Worm (Caenorhabditis elegans): ENCODE data around the gene T19H12.15.

T19H12.15 gene

DNA sequence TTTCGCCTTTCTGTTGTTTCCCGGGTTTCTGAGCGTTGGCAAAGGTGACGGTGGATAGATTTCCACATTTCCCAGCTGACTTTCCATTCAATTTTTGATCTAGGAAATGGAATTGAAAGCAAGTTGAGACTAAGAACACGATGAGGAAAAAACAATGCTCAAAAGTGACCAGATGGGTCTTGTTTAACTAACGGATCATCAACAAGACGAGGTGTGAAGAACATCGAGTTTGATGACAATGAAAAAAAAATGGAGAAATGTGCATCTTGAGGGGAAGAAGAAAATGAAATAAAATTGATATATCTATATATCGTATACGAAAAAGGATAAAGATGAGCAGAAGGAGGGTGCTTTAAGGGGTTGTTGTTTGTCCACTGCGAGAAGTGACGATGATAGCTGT, 1.6 kb downstream of the T19H12.15 start, which contains the start of gene T19H12.6:
T19H12.6 (minus strand) TSS at position 101 of the 400 bp plus-strand sequence.
- TF ChIP-seq zfh-2 (GFP tag; conservative IDR thresholded peaks at IDR 0.05) (no peak), hsf-1 (GFP tag; IDR thresholded peaks at IDR 0.05) (no peak), B0035.1 (tag; optimal IDR thresholded peaks at IDR 0.05) (no peak), ets-4 (GFP tag; optimal IDR thresholded peaks at IDR 0.05) (no peak), ztf-25 (GFP tag; IDR thresholded peaks at IDR 0.05) (no peak), ceh-27 (GFP tag; optimal IDR thresholded peaks at IDR 0.05) (no peak)

DNA sequence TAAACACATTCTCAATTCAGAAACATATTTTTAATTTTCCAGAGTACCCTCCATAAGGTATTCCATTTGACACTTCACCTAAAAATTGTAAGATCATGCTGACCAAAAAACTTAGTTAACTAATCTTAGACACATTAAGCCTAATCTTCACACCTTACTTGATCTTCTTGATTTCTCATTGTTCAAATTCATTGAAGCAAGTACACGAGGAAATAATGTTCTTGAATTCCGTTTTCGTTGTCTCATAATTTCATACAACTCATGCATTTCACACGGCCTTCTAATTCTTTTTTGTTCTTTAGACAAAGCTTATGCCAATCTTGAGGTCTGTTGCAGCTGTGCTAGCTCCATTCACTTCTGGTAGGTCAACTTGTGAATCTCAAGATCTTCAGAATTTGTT, 7.2 kb downstream of the T19H12.15 start, which contains the start of gene srd-33:
srd-33 (plus strand) TSS at position 301 of the 400 bp plus-strand sequence.
- no peak for TF ChIP-seq xnd-1 (tag; optimal IDR thresholded peaks at IDR 0.05)

DNA sequence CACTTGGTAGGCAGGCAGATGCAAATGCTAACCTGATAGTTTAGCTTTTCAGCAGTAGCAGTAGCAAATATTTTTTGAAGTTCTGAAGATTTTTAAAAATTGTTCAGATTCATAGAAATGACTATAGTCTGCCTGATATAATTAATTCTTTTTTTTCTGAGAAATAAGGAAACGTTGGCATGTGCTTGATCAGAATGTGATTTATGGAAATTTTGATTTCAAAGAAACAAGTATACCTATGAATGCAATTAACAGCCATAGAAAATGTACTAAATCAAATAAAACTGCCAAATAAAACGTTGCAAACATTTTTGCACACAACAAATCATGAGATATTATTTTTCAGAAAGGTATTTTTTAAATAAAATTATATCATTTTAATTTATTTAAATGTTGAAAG, 8.5 kb downstream of the T19H12.15 start:
- TF ChIP-seq hmg-1.2 (GFP tag; IDR thresholded peaks at IDR 0.05) (no peak), ceh-58 (GFP tag; IDR thresholded peaks at IDR 0.05) (no peak), K12H6.12 (tag; optimal IDR thresholded peaks at IDR 0.05) (no peak), sea-2 (GFP tag; IDR thresholded peaks at IDR 0.05) (no peak), lsl-1 (GFP tag; optimal IDR thresholded peaks at IDR 0.05) (no peak), B0261.1 (tag; optimal IDR thresholded peaks at IDR 0.05) (no peak)

DNA sequence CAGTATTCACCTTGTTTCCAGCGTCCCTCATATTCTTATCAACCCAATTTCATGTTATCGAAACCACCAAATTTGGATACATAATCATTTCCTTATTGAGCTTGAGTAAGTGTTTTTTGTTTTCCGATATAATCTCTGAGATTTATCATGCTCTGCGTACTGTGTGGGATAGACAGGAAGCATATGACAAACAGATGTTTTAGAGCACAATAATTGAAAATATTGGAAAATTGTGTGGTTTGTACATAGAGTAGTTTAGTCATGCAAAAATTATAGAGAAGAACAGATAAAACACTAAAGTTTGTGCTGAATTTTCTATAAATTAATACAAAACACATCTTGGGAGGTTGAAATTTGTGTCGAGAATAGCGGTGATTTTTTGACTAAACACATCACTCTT, 10.5 kb downstream of the T19H12.15 start:
- no peak for TF ChIP-seq ceh-91 (GFP tag; IDR thresholded peaks at IDR 0.05)
- TF ChIP-seq unc-130 (GFP tag; optimal IDR thresholded peaks at IDR 0.05), result no peak
- no peak for TF ChIP-seq lag-1 (GFP tag; IDR thresholded peaks at IDR 0.05)
- no peak for TF ChIP-seq ceh-100 (GFP tag; IDR thresholded peaks at IDR 0.05)
- no peak for TF ChIP-seq F52B5.7 (tag; optimal IDR thresholded peaks at IDR 0.05)
- no peak for TF ChIP-seq sdz-38 (tag; optimal IDR thresholded peaks at IDR 0.05)
- no peak for TF ChIP-seq fkh-3 (tag; optimal IDR thresholded peaks at IDR 0.05)
- no peak for TF ChIP-seq K12H6.12 (tag; optimal IDR thresholded peaks at IDR 0.05)
- no peak for TF ChIP-seq dpff-1 (tag; optimal IDR thresholded peaks at IDR 0.05)
- no peak for TF ChIP-seq mxl-1 (tag; optimal IDR thresholded peaks at IDR 0.05)
- no peak for TF ChIP-seq nhr-27 (tag; optimal IDR thresholded peaks at IDR 0.05)
- TF ChIP-seq F22D6.2 (tag; optimal IDR thresholded peaks at IDR 0.05), result no peak
- no peak for TF ChIP-seq B0035.1 (tag; optimal IDR thresholded peaks at IDR 0.05)
- no peak for TF ChIP-seq hmg-1.2 (GFP tag; IDR thresholded peaks at IDR 0.05)
- TF ChIP-seq pbrm-1 (GFP tag; IDR thresholded peaks at IDR 0.05), result no peak
- no peak for TF ChIP-seq T26A5.8 (tag; optimal IDR thresholded peaks at IDR 0.05)
- no peak for TF ChIP-seq repo-1 (tag; optimal IDR thresholded peaks at IDR 0.05)
- no peak for TF ChIP-seq lin-54 (GFP tag; optimal IDR thresholded peaks at IDR 0.05)

DNA sequence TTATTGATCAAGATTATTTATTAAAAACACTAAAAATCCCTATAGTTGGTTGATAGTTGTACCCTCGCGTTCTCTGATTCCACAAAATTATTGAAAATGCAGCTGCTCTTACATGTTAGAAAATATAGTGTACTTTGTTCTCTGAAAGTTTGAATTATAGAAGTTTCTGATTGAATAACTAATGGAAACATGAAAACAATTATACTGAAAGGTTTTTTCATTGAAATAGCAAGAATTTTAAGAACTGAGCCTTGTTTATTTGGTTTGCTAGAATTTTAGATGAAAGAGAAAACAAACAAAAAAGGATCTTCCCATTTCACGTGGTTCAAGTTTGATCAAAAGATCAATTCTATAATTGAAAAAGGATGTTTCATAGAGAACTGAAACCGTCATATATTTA, 11.6 kb downstream of the T19H12.15 start:
- TF ChIP-seq ccch-3 (GFP tag; optimal IDR thresholded peaks at IDR 0.05) (no peak), nhr-179 (tag; optimal IDR thresholded peaks at IDR 0.05) (no peak), C17E4.6 (GFP tag; IDR thresholded peaks at IDR 0.05) (no peak), ztf-18 (tag; optimal IDR thresholded peaks at IDR 0.05) (no peak), ztf-22 (GFP tag; optimal IDR thresholded peaks at IDR 0.05) (no peak)

DNA sequence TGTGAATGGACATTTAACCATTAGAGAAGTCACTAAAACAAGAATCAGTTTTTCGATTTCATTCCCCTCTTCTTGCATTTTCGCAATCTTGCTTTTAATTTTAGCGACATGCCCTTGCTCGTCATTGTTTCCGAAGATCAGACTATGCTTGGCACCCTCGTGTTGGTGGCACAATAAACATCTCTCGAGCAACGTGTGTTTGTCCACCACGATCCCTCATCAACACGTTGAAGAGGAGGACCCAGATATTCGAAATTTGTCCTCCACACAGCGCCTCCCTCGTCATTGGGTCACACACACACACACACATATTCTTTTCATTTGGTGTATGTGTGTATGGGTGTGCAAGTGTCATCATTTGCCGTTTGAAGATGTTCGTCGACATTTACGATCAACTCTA, 13.8 kb downstream of the T19H12.15 start, which contains the start of gene srd-32:
srd-32 (plus strand) TSS at position 301 of the 400 bp plus-strand sequence.
- TF ChIP-seq nfyb-1 (GFP tag; IDR thresholded peaks at IDR 0.05) (no peak), ekl-4 (GFP tag; IDR thresholded peaks at IDR 0.05) (no peak), B0336.3 (GFP tag; IDR thresholded peaks at IDR 0.05) (no peak), rec-8 (tag; optimal IDR thresholded peaks at IDR 0.05) (no peak), hlh-26 (GFP tag; conservative IDR thresholded peaks at IDR 0.05) (no peak), F37B4.10 (GFP tag; IDR thresholded peaks at IDR 0.05) (no peak), lsy-27 (tag; optimal IDR thresholded peaks at IDR 0.05; ENCODE audit: borderline replicate concordance, insufficient read depth) (no peak), B0035.1 (tag; optimal IDR thresholded peaks at IDR 0.05) (no peak), lsl-1 (GFP tag; optimal IDR thresholded peaks at IDR 0.05) (no peak), madf-10 (tag; optimal IDR thresholded peaks at IDR 0.05) (no peak), attf-6 (GFP tag; IDR thresholded peaks at IDR 0.05) (no peak), gei-17 (GFP tag; optimal IDR thresholded peaks at IDR 0.05) (no peak)
